Worm (Caenorhabditis elegans) whole organism, L4/young adult: ENCODE measurements around the gene F58F12.12.

ENCODE experiments used
- W03F9.2 ChIP-seq: fragments of 150-350 bp; optimal IDR thresholded peaks from 2 replicates; lab custom pipeline; 2014; ENCODE audit warnings: missing biosample characterization, missing genetic modification characterization
- dao-5 ChIP-seq: sonication (generic microtip); optimal IDR thresholded peaks from 2 replicates; lab custom pipeline; 2016; ENCODE audit warnings: missing genotype, missing genetic modification characterization, moderate library complexity, missing compliant biosample characterization
- him-1 ChIP-seq: sonication (generic microtip); optimal IDR thresholded peaks from 2 replicates; lab custom pipeline; 2016; ENCODE audit warnings: missing genotype, missing genetic modification reagents, missing genetic modification characterization, missing compliant biosample characterization

DNA sequence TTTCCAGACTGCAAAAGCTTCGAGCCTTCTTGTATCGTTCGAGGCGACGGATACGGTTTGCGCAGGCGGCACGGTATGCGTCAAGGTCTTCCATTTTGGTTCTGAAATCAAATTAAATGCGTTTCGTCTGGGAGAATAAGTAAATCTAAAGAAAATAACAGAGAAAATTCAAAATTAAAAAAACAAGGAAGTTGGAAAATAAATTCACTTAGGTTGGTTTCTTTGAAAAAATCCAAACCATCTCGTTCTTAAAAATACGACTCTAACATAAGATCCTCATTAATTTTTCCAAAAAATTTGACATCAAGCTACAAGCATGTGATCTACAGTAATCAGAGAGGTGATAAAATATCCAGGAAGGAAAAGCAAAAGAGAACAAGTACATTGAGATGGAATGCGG, 29.2 kb downstream of the F58F12.12 start, which contains the start of gene T25D10.4:
- TF ChIP-seq dao-5 (tag; lab: Kevin White, UChicago), result no peak
- TF ChIP-seq him-1 (tag; lab: Kevin White, UChicago), result no peak
- no peak for TF ChIP-seq W03F9.2 (tag; lab: Kevin White, UChicago)
